Fruit fly (Drosophila melanogaster): ENCODE measurements around the gene S-Lap2.

The S-Lap2 gene

dm6 chr3L:8607449-8607848 lies 12.2 kb upstream of the S-Lap2 start (continued):
- no peak for TF ChIP-seq CG1621 (tag; optimal IDR thresholded peaks at IDR 0.05)
- TF ChIP-seq Eip93F (GFP tag; optimal IDR thresholded peaks at IDR 0.05), result no peak
- peak; percentile 18 for TF ChIP-seq CG6792 (GFP tag; optimal IDR thresholded peaks at IDR 0.05)
- TF ChIP-seq CG31627 (GFP tag; optimal IDR thresholded peaks at IDR 0.05), result peak; percentile 15
- TF ChIP-seq ss (GFP tag; optimal IDR thresholded peaks at IDR 0.05), result peak in 1 of 2 experiments; percentile 56
- peak in 1 of 2 experiments; percentile 1 for TF ChIP-seq salr (GFP tag; optimal IDR thresholded peaks at IDR 0.05)
- TF ChIP-seq CG6276 (GFP tag; optimal IDR thresholded peaks at IDR 0.05), result no peak
- TF ChIP-seq CG11762 (GFP tag; optimal IDR thresholded peaks at IDR 0.05; ENCODE audit: insufficient read depth), result no peak
- no peak for TF ChIP-seq net (GFP tag; optimal IDR thresholded peaks at IDR 0.05)
- TF ChIP-seq achi (GFP tag; optimal IDR thresholded peaks at IDR 0.05), result peak; percentile 33
- no peak for TF ChIP-seq Hr38 (GFP tag; optimal IDR thresholded peaks at IDR 0.05)
- TF ChIP-seq cyc (GFP tag; optimal IDR thresholded peaks at IDR 0.05), result no peak
- peak; percentile 29 for TF ChIP-seq spab (GFP tag; optimal IDR thresholded peaks at IDR 0.05)
- no peak for TF ChIP-seq CG9139 (GFP tag; optimal IDR thresholded peaks at IDR 0.05)

- TF ChIP-seq CG8632 (GFP tag; optimal IDR thresholded peaks at IDR 0.05), result no peak
- TF ChIP-seq CG6792 (GFP tag; optimal IDR thresholded peaks at IDR 0.05), result no peak
- no peak for TF ChIP-seq CG6854 (GFP tag; optimal IDR thresholded peaks at IDR 0.05)
- TF ChIP-seq dsx (GFP tag; optimal IDR thresholded peaks at IDR 0.05; ENCODE audit: poor library complexity, severe bottlenecking), result no peak
- TF ChIP-seq CG16779 (tag; optimal IDR thresholded peaks at IDR 0.05), result no peak
- no peak for TF ChIP-seq fd85E (GFP tag; optimal IDR thresholded peaks at IDR 0.05)
- TF ChIP-seq net (GFP tag; optimal IDR thresholded peaks at IDR 0.05), result no peak
- TF ChIP-seq CG11294 (GFP tag; IDR thresholded peaks at IDR 0.05), result no peak
- TF ChIP-seq CG7368 (GFP tag; optimal IDR thresholded peaks at IDR 0.05), result no peak
- TF ChIP-seq CG1621 (tag; optimal IDR thresholded peaks at IDR 0.05), result no peak
- TF ChIP-seq CG4318 (GFP tag; optimal IDR thresholded peaks at IDR 0.05), result no peak
- no peak for TF ChIP-seq Hr39 (GFP tag; optimal IDR thresholded peaks at IDR 0.05)
- no peak for TF ChIP-seq CG3032 (tag; optimal IDR thresholded peaks at IDR 0.05)
Observed at dm6 chr3L:8616935-8617334, 2.8 kb upstream of the S-Lap2 start, which contains the start of gene S-Lap1. Gene S-Lap1 (plus strand): TSS chr3L:8617235.

dm6 chr3L:8621465-8621864 lies 1.8 kb downstream of the S-Lap2 start:
- no peak for TF ChIP-seq vri (GFP tag; optimal IDR thresholded peaks at IDR 0.05)
- no peak for TF ChIP-seq Hr39 (GFP tag; optimal IDR thresholded peaks at IDR 0.05)
- no peak for TF ChIP-seq CG31627 (GFP tag; optimal IDR thresholded peaks at IDR 0.05)
- TF ChIP-seq net (GFP tag; optimal IDR thresholded peaks at IDR 0.05), result no peak

- TF ChIP-seq svp (GFP tag), result no peak
- TF ChIP-seq Sox14 (GFP tag; optimal IDR thresholded peaks at IDR 0.05), result peak; percentile 60
- TF ChIP-seq CG11762 (GFP tag; optimal IDR thresholded peaks at IDR 0.05; ENCODE audit: insufficient read depth), result no peak
Observed at dm6 chr3L:8623702-8624421, 4.2 kb downstream of the S-Lap2 start, which contains the start of the genes GAPsec and Zasp66. Gene GAPsec (minus strand): TSS chr3L:8623901. Gene Zasp66 (plus strand): TSS chr3L:8624371.

dm6 chr3L:8627839-8628827 lies 8.4 kb downstream of the S-Lap2 start:
- peak; percentile 86 for TF ChIP-seq dsx (GFP tag; optimal IDR thresholded peaks at IDR 0.05; ENCODE audit: poor library complexity, severe bottlenecking)
- TF ChIP-seq Hr4 (GFP tag; optimal IDR thresholded peaks at IDR 0.05), result no peak

All from whole organism, prepupa.